Fruit fly (Drosophila melanogaster) whole organism: Measurements from ENCODE around the gene CG4686.
A peak's percentile ranks its signal among the peaks of the same experiment; 100 is the strongest.

ENCODE experiments used
- CG8478 ChIP-seq: fragments of >200 bp; optimal IDR thresholded peaks from 2 replicates; lab custom pipeline; 2018; ENCODE audit warnings: inconsistent platforms
- Dll ChIP-seq: fragments of >200 bp; optimal IDR thresholded peaks from 2 replicates; lab custom pipeline; 2017
- EcR ChIP-seq, 2 experiments: fragments of >200 bp; optimal IDR thresholded peaks; 2 replicates each; lab custom pipeline; 2017; ENCODE audit warnings: missing biosample characterization in 2 of 2, missing genetic modification characterization in 2 of 2, missing genetic modification reagents in 2 of 2
- pan ChIP-seq: fragments of >200 bp; optimal IDR thresholded peaks from 2 replicates; lab custom pipeline; 2017
- psq ChIP-seq: fragments of >200 bp; optimal IDR thresholded peaks from 2 replicates; lab custom pipeline; 2017
- usp ChIP-seq: fragments of >200 bp; optimal IDR thresholded peaks from 2 replicates; lab custom pipeline; 2017; ENCODE audit warnings: missing biosample characterization, missing genetic modification characterization, mixed read lengths

CG4686 gene

dm6 chr3R:19863979-19864775 lies at the start of gene CG4686, which contains the start of gene CG4572:
TSS of gene CG4686 (plus strand) at chr3R:19864496.
TSS of gene CG4572 (minus strand) at chr3R:19864393.
- no peak for TF ChIP-seq Dll (lab: Kevin White, UChicago)
- no peak for TF ChIP-seq psq
- no peak for TF ChIP-seq usp
- TF ChIP-seq pan (lab: Kevin White, UChicago), result no peak
- no peak for TF ChIP-seq CG8478 (lab: Kevin White, UChicago)
- TF ChIP-seq EcR (GFP tag; optimal IDR thresholded peaks at IDR 0.05; lab: Kevin White, UChicago), result no peak

DNA sequence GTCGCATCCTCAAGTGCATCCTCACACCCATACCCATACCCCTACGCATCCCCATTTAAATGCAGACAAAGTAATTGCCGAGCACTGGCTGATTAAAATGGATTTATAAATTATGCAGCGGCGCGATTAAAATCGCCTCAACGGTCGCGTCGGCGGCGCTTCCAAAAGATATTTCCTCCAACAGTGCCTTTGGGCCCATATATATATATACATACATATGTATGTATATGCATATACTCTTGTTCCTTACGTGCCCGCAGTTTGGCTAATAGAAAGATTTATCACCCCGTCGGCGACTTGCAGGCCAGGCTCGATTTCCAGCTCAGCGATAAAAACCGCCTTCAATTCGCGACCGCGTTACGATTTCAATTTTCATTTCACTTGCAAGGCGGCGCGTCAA lies 47.5 kb upstream of the CG4686 start:
- TF ChIP-seq pan (lab: Kevin White, UChicago) (no peak), psq (no peak), CG8478 (lab: Kevin White, UChicago) (no peak), Dll (lab: Kevin White, UChicago) (no peak), EcR (GFP tag; optimal IDR thresholded peaks at IDR 0.05; lab: Kevin White, UChicago) (no peak)

DNA sequence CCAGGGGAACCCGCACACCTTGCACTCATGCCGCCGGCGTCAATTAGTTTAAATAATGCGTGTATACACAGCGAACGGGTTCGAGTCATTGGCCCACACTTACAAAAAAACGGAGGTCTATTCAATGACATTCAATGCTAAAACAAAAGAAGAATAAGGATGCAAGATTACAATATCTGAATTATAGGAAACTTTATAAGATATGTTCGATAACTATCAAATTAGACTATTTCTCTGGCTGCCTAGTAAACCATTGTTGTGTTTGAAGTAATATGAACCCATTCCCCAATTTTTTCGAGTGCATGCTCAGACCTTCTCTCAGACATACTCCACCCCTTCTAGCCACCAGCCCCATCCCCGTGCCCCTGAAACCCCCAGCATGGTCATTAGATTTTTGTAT lies 43.3 kb upstream of the CG4686 start:
- TF ChIP-seq usp (no peak), CG8478 (lab: Kevin White, UChicago) (no peak), EcR (GFP tag; optimal IDR thresholded peaks at IDR 0.05; lab: Kevin White, UChicago) (no peak), Dll (lab: Kevin White, UChicago) (no peak), psq (no peak), pan (lab: Kevin White, UChicago) (no peak)

- no peak for TF ChIP-seq pan (lab: Kevin White, UChicago)
- no peak for TF ChIP-seq psq
- TF ChIP-seq Dll (lab: Kevin White, UChicago), result no peak
- TF ChIP-seq CG8478 (lab: Kevin White, UChicago), result no peak
- TF ChIP-seq EcR (GFP tag; optimal IDR thresholded peaks at IDR 0.05; lab: Kevin White, UChicago), result no peak
- TF ChIP-seq usp, result no peak
Measured at dm6 chr3R:19822138-19822537, 42.2 kb upstream of the CG4686 start.

DNA sequence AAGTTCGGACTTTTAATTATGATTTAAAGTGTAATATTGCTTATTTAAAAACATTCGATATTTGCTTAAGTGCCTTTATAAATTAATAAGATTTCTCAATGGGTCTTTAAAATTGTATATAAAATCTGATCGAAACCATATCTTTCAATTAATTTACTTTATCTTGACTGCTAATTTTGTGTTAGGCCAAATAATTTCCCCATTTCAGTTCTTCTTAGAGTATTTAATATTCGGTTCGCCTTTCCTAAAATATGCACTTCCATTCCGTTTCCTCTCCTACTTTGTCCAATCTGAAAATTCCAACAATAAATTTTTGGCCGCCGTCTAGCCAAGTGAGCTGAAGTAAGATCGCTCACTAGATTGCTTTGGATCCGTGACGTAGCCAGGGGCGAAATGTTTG lies 39.8 kb upstream of the CG4686 start:
- TF ChIP-seq CG8478 (lab: Kevin White, UChicago) (no peak), Dll (lab: Kevin White, UChicago) (no peak), usp (no peak), psq (no peak), pan (lab: Kevin White, UChicago) (no peak), EcR (GFP tag; optimal IDR thresholded peaks at IDR 0.05; lab: Kevin White, UChicago) (no peak)

DNA sequence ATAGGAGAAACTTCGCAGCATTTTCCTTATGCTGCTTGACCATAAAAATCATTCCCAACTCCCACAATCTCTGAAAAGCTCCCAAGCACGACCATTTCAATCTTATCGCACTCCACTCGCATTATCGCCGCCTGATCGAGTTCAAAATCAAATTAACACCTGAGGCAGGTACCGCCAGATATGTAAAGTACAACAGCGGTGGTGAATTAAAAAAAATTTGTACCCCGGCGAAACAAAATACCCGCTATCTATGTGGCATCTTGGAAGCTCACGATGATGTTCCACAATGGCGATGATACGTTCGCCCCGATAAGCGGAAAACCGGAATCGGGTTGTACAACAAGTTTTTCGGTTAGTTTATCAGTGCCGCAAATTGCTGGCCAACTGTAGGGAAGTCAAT lies 37.9 kb upstream of the CG4686 start:
- TF ChIP-seq EcR (GFP tag; optimal IDR thresholded peaks at IDR 0.05; lab: Kevin White, UChicago), result no peak
- no peak for TF ChIP-seq usp
- no peak for TF ChIP-seq CG8478 (lab: Kevin White, UChicago)
- TF ChIP-seq pan (lab: Kevin White, UChicago), result no peak
- no peak for TF ChIP-seq Dll (lab: Kevin White, UChicago)
- no peak for TF ChIP-seq psq

- TF ChIP-seq usp, result no peak
- no peak for TF ChIP-seq EcR (GFP tag; optimal IDR thresholded peaks at IDR 0.05; lab: Kevin White, UChicago)
- TF ChIP-seq psq, result no peak
- TF ChIP-seq pan (lab: Kevin White, UChicago), result no peak
- no peak for TF ChIP-seq Dll (lab: Kevin White, UChicago)
- no peak for TF ChIP-seq CG8478 (lab: Kevin White, UChicago)
Measured at dm6 chr3R:19826806-19827328, 37.4 kb upstream of the CG4686 start.

- TF ChIP-seq Dll (lab: Kevin White, UChicago) (no peak), pan (lab: Kevin White, UChicago) (no peak), psq (no peak), EcR (GFP tag; optimal IDR thresholded peaks at IDR 0.05; lab: Kevin White, UChicago) (no peak)
Measured at dm6 chr3R:19830973-19831372, 33.3 kb upstream of the CG4686 start.

dm6 chr3R:19833546-19833945 lies 30.8 kb upstream of the CG4686 start:
- TF ChIP-seq usp, result no peak
- TF ChIP-seq psq, result no peak
- no peak for TF ChIP-seq CG8478 (lab: Kevin White, UChicago)
- TF ChIP-seq EcR (GFP tag; optimal IDR thresholded peaks at IDR 0.05; lab: Kevin White, UChicago), result no peak
- TF ChIP-seq pan (lab: Kevin White, UChicago), result no peak
- TF ChIP-seq Dll (lab: Kevin White, UChicago), result no peak

dm6 chr3R:19833963-19834362 lies 30.3 kb upstream of the CG4686 start:
- TF ChIP-seq CG8478 (lab: Kevin White, UChicago) (no peak), Dll (lab: Kevin White, UChicago) (no peak), usp (no peak), pan (lab: Kevin White, UChicago) (no peak), psq (no peak), EcR (GFP tag; optimal IDR thresholded peaks at IDR 0.05; lab: Kevin White, UChicago) (no peak)

- TF ChIP-seq usp (no peak), CG8478 (lab: Kevin White, UChicago) (no peak), psq (no peak), EcR (GFP tag; optimal IDR thresholded peaks at IDR 0.05; lab: Kevin White, UChicago) (no peak), pan (lab: Kevin White, UChicago) (no peak), Dll (lab: Kevin White, UChicago) (no peak)
Measured at dm6 chr3R:19834982-19835381, 29.3 kb upstream of the CG4686 start.

DNA sequence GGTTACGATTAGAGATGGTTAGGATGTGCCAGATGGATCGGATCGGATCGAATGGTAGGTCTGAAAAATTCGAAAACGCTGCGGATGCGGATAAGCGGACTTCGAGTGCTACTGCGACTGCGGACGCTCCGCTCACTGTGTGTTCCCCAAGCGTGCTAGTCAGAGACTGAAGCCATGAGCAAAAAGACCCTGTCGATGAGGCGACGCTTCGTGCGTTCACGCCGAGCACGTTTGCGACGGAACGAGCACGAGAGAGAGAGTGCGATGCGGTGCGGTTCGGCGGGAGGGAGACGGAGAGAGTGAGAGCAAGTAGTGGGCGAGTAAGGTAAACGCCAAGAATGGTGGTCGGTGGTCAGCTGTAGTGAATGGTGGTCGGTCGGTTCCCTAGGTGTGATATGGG lies 27.6 kb upstream of the CG4686 start, which contains the start of gene bnl:
Gene bnl, minus strand, starts transcription at position 131 of the 400 bp plus-strand sequence.
- peak; percentile 38 for TF ChIP-seq CG8478 (lab: Kevin White, UChicago)
- peak; percentile 81 for TF ChIP-seq Dll (lab: Kevin White, UChicago)
- TF ChIP-seq usp, result no peak
